Worm (Caenorhabditis elegans) whole organism, L2 larva: Measurements from ENCODE around the gene Y54F10AR.2.
"Not testable (repeated sequence)": the region's sequence is repeated elsewhere in the genome, so short reads cannot be mapped to it uniquely, and the experiment has no call there.

ENCODE experiments used
- C34F6.9 ChIP-seq: fragments of 150-350 bp; optimal IDR thresholded peaks from 2 replicates; lab custom pipeline; 2014; ENCODE audit warnings: missing biosample characterization, missing genetic modification characterization
- F13H6.1 ChIP-seq: sonication (generic microtip); optimal IDR thresholded peaks from 2 replicates; lab custom pipeline; 2016; ENCODE audit warnings: missing genetic modification characterization, missing compliant biosample characterization
- R02D3.7 ChIP-seq: fragments of 150-350 bp; optimal IDR thresholded peaks from 2 replicates; lab custom pipeline; 2014; ENCODE audit warnings: missing biosample characterization, missing genetic modification characterization
- alr-1 ChIP-seq: fragments of 150-350 bp; optimal IDR thresholded peaks from 2 replicates; lab custom pipeline; 2014; ENCODE audit warnings: missing biosample characterization, missing genetic modification characterization
- aly-2 ChIP-seq: fragments of 150-350 bp; optimal IDR thresholded peaks from 2 replicates; lab custom pipeline; 2014; ENCODE audit warnings: missing biosample characterization, missing genetic modification characterization
- ama-1 ChIP-seq: fragments of 150-350 bp; optimal IDR thresholded peaks from 2 replicates; lab custom pipeline; 2018; ENCODE audit warnings: inconsistent platforms
- blmp-1 ChIP-seq: sonication (generic microtip); optimal IDR thresholded peaks from 2 replicates; lab custom pipeline; 2017; ENCODE audit warnings: missing genetic modification characterization, mild to moderate bottlenecking, missing compliant biosample characterization, antibody characterized with exemption, moderate library complexity; ENCODE audit not compliant: insufficient read depth
- ceh-82 ChIP-seq: fragments of 150-350 bp; optimal IDR thresholded peaks from 2 replicates; lab custom pipeline; 2014; ENCODE audit warnings: missing biosample characterization, missing genetic modification characterization
- egl-27 ChIP-seq: sonication (generic microtip); optimal IDR thresholded peaks from 3 replicates; lab custom pipeline; 2017; ENCODE audit warnings: missing biosample characterization, missing genetic modification reagents, missing genetic modification characterization
- elt-1 ChIP-seq: fragments of 150-350 bp; optimal IDR thresholded peaks from 2 replicates; lab custom pipeline; 2014; ENCODE audit warnings: missing biosample characterization, missing genetic modification characterization
- elt-3 ChIP-seq: sonication (generic microtip); optimal IDR thresholded peaks from 2 replicates; lab custom pipeline; 2017; ENCODE audit warnings: missing biosample characterization, missing genetic modification characterization
- fos-1 ChIP-seq: fragments of 150-350 bp; optimal IDR thresholded peaks from 2 replicates; lab custom pipeline; 2014; ENCODE audit warnings: missing biosample characterization, missing genetic modification characterization
- gmeb-1 ChIP-seq: fragments of 150-350 bp; optimal IDR thresholded peaks from 2 replicates; lab custom pipeline; 2014; ENCODE audit warnings: missing biosample characterization, missing genetic modification characterization
- lin-11 ChIP-seq: fragments of 150-350 bp; sonication (generic microtip); optimal IDR thresholded peaks from 2 replicates; lab custom pipeline; 2014; ENCODE audit warnings: missing biosample characterization, missing genetic modification characterization, inconsistent platforms, mixed read lengths
- lin-39 ChIP-seq: fragments of 150-350 bp; optimal IDR thresholded peaks from 2 replicates; lab custom pipeline; 2014; ENCODE audit warnings: missing biosample characterization, missing genetic modification reagents, missing genetic modification characterization
- lsy-2 ChIP-seq, 2 experiments: fragments of 150-350 bp in 1 of 2; sonication (generic microtip) in 1 of 2; optimal IDR thresholded peaks; 2 replicates each; lab custom pipeline; 2014 to 2017; ENCODE audit warnings: missing biosample characterization in 2 of 2, missing genetic modification characterization in 2 of 2
- mab-5 ChIP-seq: fragments of 150-350 bp; optimal IDR thresholded peaks from 2 replicates; lab custom pipeline; 2014; ENCODE audit warnings: missing biosample characterization, missing genetic modification characterization
- nhr-12 ChIP-seq: fragments of 150-350 bp; optimal IDR thresholded peaks from 2 replicates; lab custom pipeline; 2014; ENCODE audit warnings: missing biosample characterization, missing genetic modification characterization
- nhr-129 ChIP-seq: fragments of 150-350 bp; optimal IDR thresholded peaks from 2 replicates; lab custom pipeline; 2014; ENCODE audit warnings: missing biosample characterization, missing genetic modification characterization
- nhr-23 ChIP-seq: fragments of 150-350 bp; optimal IDR thresholded peaks from 2 replicates; lab custom pipeline; 2014; ENCODE audit warnings: missing biosample characterization, missing genetic modification reagents, missing genetic modification characterization
- nhr-237 ChIP-seq: fragments of 150-350 bp; optimal IDR thresholded peaks from 2 replicates; lab custom pipeline; 2014; ENCODE audit warnings: missing biosample characterization, missing genetic modification characterization
- nhr-25 ChIP-seq: fragments of 150-350 bp; sonication (generic microtip); optimal IDR thresholded peaks from 3 replicates; lab custom pipeline; 2014; ENCODE audit warnings: missing biosample characterization, missing genetic modification characterization
- nhr-6 ChIP-seq: fragments of 150-350 bp; optimal IDR thresholded peaks from 2 replicates; lab custom pipeline; 2014; ENCODE audit warnings: missing biosample characterization, missing genetic modification characterization
- peb-1 ChIP-seq: fragments of 150-350 bp; optimal IDR thresholded peaks from 2 replicates; lab custom pipeline; 2014; ENCODE audit warnings: missing biosample characterization, missing genetic modification characterization
- sem-4 ChIP-seq: fragments of 150-350 bp; optimal IDR thresholded peaks from 2 replicates; lab custom pipeline; 2014; ENCODE audit warnings: missing biosample characterization, missing genetic modification reagents, missing genetic modification characterization
- skn-1 ChIP-seq: sonication (generic microtip); optimal IDR thresholded peaks from 2 replicates; lab custom pipeline; 2017; ENCODE audit warnings: missing biosample characterization, missing genetic modification characterization
- sma-3 ChIP-seq: sonication (generic microtip); optimal IDR thresholded peaks from 2 replicates; lab custom pipeline; 2016; ENCODE audit warnings: missing genetic modification reagents, missing genetic modification characterization, missing compliant biosample characterization
- sma-9 ChIP-seq, 2 experiments: fragments of 150-350 bp in 1 of 2; sonication (generic microtip) in 1 of 2; optimal IDR thresholded peaks; 2 replicates each; lab custom pipeline; 2014 to 2016; ENCODE audit warnings: missing genetic modification characterization in 2 of 2, mild to moderate bottlenecking in 1 of 2, missing biosample characterization in 1 of 2, missing compliant biosample characterization in 1 of 2, missing genetic modification reagents in 1 of 2, moderate library complexity in 1 of 2
- unc-39 ChIP-seq: fragments of 150-350 bp; optimal IDR thresholded peaks from 2 replicates; lab custom pipeline; 2014; ENCODE audit warnings: missing biosample characterization, missing genetic modification characterization
- unc-55 ChIP-seq: fragments of 150-350 bp; sonication (generic microtip); optimal IDR thresholded peaks from 3 replicates; lab custom pipeline; 2014; ENCODE audit warnings: missing biosample characterization, missing genetic modification reagents, missing genetic modification characterization
- unc-62 ChIP-seq: fragments of 150-350 bp; optimal IDR thresholded peaks from 2 replicates; lab custom pipeline; 2014; ENCODE audit warnings: missing biosample characterization, missing genetic modification reagents, missing genetic modification characterization
- ztf-1 ChIP-seq: fragments of 200-800 bp; sonication (Bioruptor generic); conservative IDR thresholded peaks from 2 replicates; pipeline ENCODE4 v1.3.6; 2022; ENCODE audit warnings: missing genetic modification characterization, missing compliant biosample characterization
- ztf-4 ChIP-seq: fragments of 150-350 bp; optimal IDR thresholded peaks from 2 replicates; lab custom pipeline; 2014; ENCODE audit warnings: missing biosample characterization, missing genetic modification characterization

The Y54F10AR.2 gene

ce11 chrIII:2575635-2576164 lies 4.4 kb upstream of the Y54F10AR.2 start, which contains the start of gene Y54F10AR.1:
Gene Y54F10AR.1 (minus strand): TSS chrIII:2575685.
- TF ChIP-seq mab-5 (no peak), ztf-4 (tag; lab: Kevin White, UChicago) (no peak), R02D3.7 (tag; lab: Kevin White, UChicago) (no peak), F13H6.1 (tag; lab: Kevin White, UChicago) (no peak), lsy-2 (tag; optimal IDR thresholded peaks at IDR 0.05; lab: Kevin White, UChicago) (no peak), blmp-1 (tag; lab: Kevin White, UChicago) (no peak), fos-1 (tag; lab: Kevin White, UChicago) (no peak), unc-39 (no peak), nhr-23 (tag; lab: Kevin White, UChicago) (no peak), unc-55 (GFP tag; lab: Kevin White, UChicago) (no peak), sma-9 (GFP tag; optimal IDR thresholded peaks at IDR 0.05; lab: Kevin White, UChicago) (no peak), sma-9 (tag; optimal IDR thresholded peaks at IDR 0.05; lab: Kevin White, UChicago) (no peak), nhr-12 (tag; lab: Kevin White, UChicago) (no peak), ztf-1 (GFP tag; lab: Robert Waterston, UW) (no peak), sem-4 (no peak), elt-1 (tag; lab: Kevin White, UChicago) (no peak)

- no peak for TF ChIP-seq lin-11 (tag; lab: Kevin White, UChicago)
- no peak for TF ChIP-seq unc-62 (GFP tag; lab: Kevin White, UChicago)
- TF ChIP-seq lin-39 (tag; lab: Kevin White, UChicago) = no peak
- TF ChIP-seq, all 48 proteins: peak for 0
These were observed 1.1 kb upstream of the Y54F10AR.2 start for ce11 chrIII:2572421-2572820.

DNA sequence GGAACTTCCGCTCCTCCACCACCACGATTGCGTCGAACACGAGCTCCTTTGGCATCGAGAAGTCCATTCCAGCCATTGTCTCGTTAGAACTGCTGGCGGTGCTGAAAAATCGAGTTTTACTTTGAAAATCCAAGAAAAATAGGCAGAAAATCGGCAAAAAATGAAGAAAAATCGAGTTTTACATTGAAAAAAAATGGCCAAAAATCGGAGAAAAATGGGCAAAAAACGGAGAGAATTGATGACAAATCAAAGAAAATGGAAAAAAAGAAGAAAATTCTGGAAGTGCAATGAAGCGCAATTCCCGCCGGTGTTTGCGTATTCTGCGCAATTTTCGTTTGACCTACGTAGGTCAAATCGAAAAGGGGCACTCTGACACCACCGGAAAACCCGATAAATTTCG lies 7.5 kb downstream of the Y54F10AR.2 start, which contains the start of gene Y54F10AM.11:
Gene Y54F10AM.11 (minus strand): TSS at position 101 of the 400 bp plus-strand sequence.
- not testable (repeated sequence) for TF ChIP-seq nhr-6; nhr-12 (tag; lab: Kevin White, UChicago); unc-39
- TF ChIP-seq, all 48 proteins: peak for 0; not testable (repeated sequence) for 48

ce11 chrIII:2563033-2563656 lies 8.2 kb downstream of the Y54F10AR.2 start:
- TF ChIP-seq nhr-25 (tag; lab: Kevin White, UChicago) = no peak
- no peak for TF ChIP-seq ceh-82 (tag; lab: Kevin White, UChicago)
- TF ChIP-seq elt-3 (tag; lab: Kevin White, UChicago) = no peak
- no peak for TF ChIP-seq nhr-6
- TF ChIP-seq lsy-2 (tag; optimal IDR thresholded peaks at IDR 0.05; lab: Kevin White, UChicago) = no peak
- no peak for TF ChIP-seq elt-1 (tag; lab: Kevin White, UChicago)
- TF ChIP-seq blmp-1 (tag; lab: Kevin White, UChicago) = no peak
- no peak for TF ChIP-seq aly-2 (tag; lab: Kevin White, UChicago)
- TF ChIP-seq unc-55 (GFP tag; lab: Kevin White, UChicago) = no peak
- no peak for TF ChIP-seq alr-1 (tag; lab: Kevin White, UChicago)
- no peak for TF ChIP-seq ama-1
- TF ChIP-seq sem-4 = no peak
- TF ChIP-seq sma-3 (GFP tag; lab: Kevin White, UChicago) = no peak
- no peak for TF ChIP-seq C34F6.9 (tag; lab: Kevin White, UChicago)
- no peak for TF ChIP-seq nhr-12 (tag; lab: Kevin White, UChicago)

DNA sequence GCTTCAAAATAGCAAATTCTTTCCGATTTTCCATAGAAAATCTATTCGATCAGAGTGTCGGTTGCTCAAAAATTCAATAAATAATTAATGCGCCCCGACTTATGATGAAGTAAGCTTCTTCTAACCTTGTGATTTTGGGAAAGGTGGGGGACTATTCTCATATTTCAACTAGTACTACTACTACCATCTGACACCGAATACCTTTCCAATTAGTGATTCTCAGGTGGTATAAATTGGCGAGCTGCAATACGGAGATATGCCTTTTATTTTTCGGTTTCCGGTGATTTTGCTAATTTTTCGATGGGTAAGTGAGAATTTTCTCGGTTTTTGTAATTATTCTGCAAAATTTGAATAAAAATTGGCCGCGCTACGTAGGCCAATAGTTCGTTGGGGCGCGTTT lies 9.9 kb downstream of the Y54F10AR.2 start, which contains the start of gene nhr-239:
Gene nhr-239 (plus strand): TSS at position 301 of the 400 bp plus-strand sequence.
- TF ChIP-seq gmeb-1 = no peak
- TF ChIP-seq elt-3 (tag; lab: Kevin White, UChicago) = no peak
- no peak for TF ChIP-seq peb-1 (tag; lab: Kevin White, UChicago)
- TF ChIP-seq nhr-129 (tag; lab: Kevin White, UChicago) = no peak
- no peak for TF ChIP-seq sma-3 (GFP tag; lab: Kevin White, UChicago)
- no peak for TF ChIP-seq unc-55 (GFP tag; lab: Kevin White, UChicago)
- no peak for TF ChIP-seq sem-4
- TF ChIP-seq ama-1 = no peak
- TF ChIP-seq nhr-237 = no peak
- no peak for TF ChIP-seq skn-1 (tag; lab: Kevin White, UChicago)
- no peak for TF ChIP-seq egl-27 (tag; lab: Kevin White, UChicago)
